Worm (Caenorhabditis elegans): ENCODE measurements around the gene mec-14.

mec-14 gene

ce11 chrIII:7192942-7193665, at the start of gene mec-14:
mec-14 (minus strand) TSS chrIII:7192992.
- no peak for TF ChIP-seq aha-1 (tag; optimal IDR thresholded peaks at IDR 0.05)
- peak; percentile 39 for TF ChIP-seq unc-86 (tag; optimal IDR thresholded peaks at IDR 0.05)
- TF ChIP-seq ztf-4 (tag; optimal IDR thresholded peaks at IDR 0.05): no peak

ce11 chrIII:7241065-7241464, 48.3 kb upstream of the mec-14 start, which contains the start of gene ztf-31:
ztf-31 (plus strand) TSS chrIII:7241365.
- TF ChIP-seq swsn-7 (tag; optimal IDR thresholded peaks at IDR 0.05) (no peak), elt-3 (tag; optimal IDR thresholded peaks at IDR 0.05) (no peak), egl-27 (tag; optimal IDR thresholded peaks at IDR 0.05) (no peak), lin-35 (GFP tag; optimal IDR thresholded peaks at IDR 0.05) (no peak), unc-130 (tag; optimal IDR thresholded peaks at IDR 0.05) (no peak), sox-4 (tag; optimal IDR thresholded peaks at IDR 0.05) (no peak), elt-2 (tag; optimal IDR thresholded peaks at IDR 0.05) (no peak), unc-62 (GFP tag; optimal IDR thresholded peaks at IDR 0.05) (no peak), unc-86 (tag; optimal IDR thresholded peaks at IDR 0.05) (no peak), nhr-84 (tag; optimal IDR thresholded peaks at IDR 0.05) (no peak)

ce11 chrIII:7239416-7239815, 46.6 kb upstream of the mec-14 start:
- TF ChIP-seq ets-5 (GFP tag; IDR thresholded peaks at IDR 0.05): no peak
- no peak for TF ChIP-seq tlp-1 (tag; optimal IDR thresholded peaks at IDR 0.05)
- no peak for TF ChIP-seq ces-1 (GFP tag; optimal IDR thresholded peaks at IDR 0.05)
- TF ChIP-seq nhr-12 (tag; optimal IDR thresholded peaks at IDR 0.05): no peak
- no peak for TF ChIP-seq swsn-7 (tag; optimal IDR thresholded peaks at IDR 0.05)
- TF ChIP-seq fkh-10 (GFP tag; optimal IDR thresholded peaks at IDR 0.05): no peak
- no peak for TF ChIP-seq ceh-63 (GFP tag; optimal IDR thresholded peaks at IDR 0.05)
- no peak for TF ChIP-seq nhr-19 (GFP tag; conservative IDR thresholded peaks at IDR 0.05)
- no peak for TF ChIP-seq sox-4 (tag; optimal IDR thresholded peaks at IDR 0.05)
- no peak for TF ChIP-seq ceh-88 (GFP tag; IDR thresholded peaks at IDR 0.05)
- no peak for TF ChIP-seq lin-35 (GFP tag; optimal IDR thresholded peaks at IDR 0.05)
- TF ChIP-seq jun-1 (tag; optimal IDR thresholded peaks at IDR 0.05): no peak
- TF ChIP-seq ceh-8 (GFP tag; optimal IDR thresholded peaks at IDR 0.05): no peak
- no peak for TF ChIP-seq pqm-1 (tag; optimal IDR thresholded peaks at IDR 0.05)
- TF ChIP-seq ztf-11 (tag; optimal IDR thresholded peaks at IDR 0.05): no peak
- no peak for TF ChIP-seq nhr-47 (tag; optimal IDR thresholded peaks at IDR 0.05)
- TF ChIP-seq efl-3 (GFP tag; optimal IDR thresholded peaks at IDR 0.05): no peak

- TF ChIP-seq lin-39 (tag; optimal IDR thresholded peaks at IDR 0.05) (no peak), swsn-7 (tag; optimal IDR thresholded peaks at IDR 0.05) (no peak), pqm-1 (tag; optimal IDR thresholded peaks at IDR 0.05) (no peak), grh-1 (GFP tag; IDR thresholded peaks at IDR 0.05) (no peak), nhr-76 (tag; optimal IDR thresholded peaks at IDR 0.05) (no peak), nhr-28 (tag; optimal IDR thresholded peaks at IDR 0.05) (no peak), C16A3.4 (tag; optimal IDR thresholded peaks at IDR 0.05) (no peak), lin-35 (GFP tag; optimal IDR thresholded peaks at IDR 0.05) (no peak), nhr-237 (tag; optimal IDR thresholded peaks at IDR 0.05) (no peak), efl-3 (GFP tag; optimal IDR thresholded peaks at IDR 0.05) (no peak), fos-1 (tag; optimal IDR thresholded peaks at IDR 0.05) (no peak), C04F5.9 (tag; optimal IDR thresholded peaks at IDR 0.05) (no peak), snu-23 (GFP tag; optimal IDR thresholded peaks at IDR 0.05) (no peak), ets-5 (GFP tag; IDR thresholded peaks at IDR 0.05) (no peak), hlh-17 (GFP tag; optimal IDR thresholded peaks at IDR 0.05; ENCODE audit: borderline replicate concordance) (no peak), lin-13 (GFP tag; optimal IDR thresholded peaks at IDR 0.05) (no peak), unc-30 (tag; optimal IDR thresholded peaks at IDR 0.05) (no peak), unc-86 (tag; optimal IDR thresholded peaks at IDR 0.05) (no peak), pax-3 (tag; optimal IDR thresholded peaks at IDR 0.05) (no peak), nhr-19 (GFP tag; conservative IDR thresholded peaks at IDR 0.05) (no peak)
Measured at ce11 chrIII:7238727-7239126, 45.9 kb upstream of the mec-14 start, which contains the start of gene pars-1. pars-1 (plus strand) TSS chrIII:7239027.
